Worm (Caenorhabditis elegans): ENCODE data around the gene uda-1.

DNA sequence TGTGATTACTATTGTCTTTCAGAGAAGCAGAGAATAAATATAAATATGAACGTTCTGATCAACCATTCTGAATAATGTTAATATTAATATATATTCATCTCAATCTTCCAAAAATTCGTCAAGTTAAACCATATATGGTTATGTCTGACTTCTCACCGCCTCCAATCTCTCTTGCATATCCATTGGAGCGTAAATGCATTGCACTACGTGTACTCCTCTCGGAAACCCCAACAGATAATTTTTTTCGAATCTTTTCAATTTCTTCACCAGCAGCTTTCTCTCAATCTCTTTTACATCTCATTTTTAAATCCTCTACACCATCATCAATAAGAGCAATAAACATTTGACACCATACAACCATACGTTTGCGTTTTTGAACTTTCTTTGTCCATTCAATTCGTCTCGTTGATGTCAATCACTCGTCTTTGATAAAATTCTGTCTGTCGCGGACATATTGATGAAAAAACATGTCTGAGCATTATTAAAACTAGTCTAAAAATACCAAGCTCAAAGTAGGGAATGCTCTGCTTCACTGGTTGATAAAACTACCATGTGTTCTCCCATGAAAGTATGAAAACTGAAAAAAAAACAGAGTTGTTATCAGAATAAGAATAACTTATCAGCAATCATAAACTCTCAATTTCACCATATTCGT lies 1.1 kb upstream of the uda-1 start:
- no peak for TF ChIP-seq T22C8.4 (GFP tag; IDR thresholded peaks at IDR 0.05)
- TF ChIP-seq cog-1 (tag; optimal IDR thresholded peaks at IDR 0.05), result no peak
- 0 out of 2 replicates have a peak, but pooled peaks have one; percentile 21 for TF ChIP-seq ztf-23 (GFP tag; IDR thresholded peaks at IDR 0.05)
- no peak for TF ChIP-seq tab-1 (GFP tag; IDR thresholded peaks at IDR 0.05)

All from whole organism, midembryonic.